Worm (Caenorhabditis elegans) whole organism, L1 larva: ENCODE measurements around the gene pals-26.

Experiments used
- C16A3.4 ChIP-seq: fragments of 150-350 bp; optimal IDR thresholded peaks from 2 replicates; lab custom pipeline; 2014; ENCODE audit warnings: missing biosample characterization, missing genetic modification characterization
- F16B12.6 ChIP-seq: fragments of 150-350 bp; optimal IDR thresholded peaks from 2 replicates; lab custom pipeline; 2014; ENCODE audit warnings: missing biosample characterization, missing genetic modification characterization
- aly-2 ChIP-seq: fragments of 150-350 bp; optimal IDR thresholded peaks from 2 replicates; lab custom pipeline; 2014; ENCODE audit warnings: missing biosample characterization, missing genetic modification characterization
- ceh-88 ChIP-seq: fragments of 200-800 bp; sonication (Bioruptor generic); IDR thresholded peaks from 2 replicates; pipeline ENCODE4 v1.3.6; 2022; ENCODE audit warnings: missing genetic modification characterization, missing compliant biosample characterization
- ceh-90 ChIP-seq: sonication (generic microtip); optimal IDR thresholded peaks from 2 replicates; lab custom pipeline; 2016; ENCODE audit warnings: missing genetic modification characterization, missing compliant biosample characterization
- dpl-1 ChIP-seq, 3 experiments: fragments of 150-350 bp in 2 of 3; sonication (generic microtip) in 1 of 3; optimal IDR thresholded peaks; 2 replicates each; lab custom pipeline; 2014 to 2017; ENCODE audit warnings: missing biosample characterization in 3 of 3, missing genetic modification characterization in 3 of 3, missing genetic modification reagents in 3 of 3
- dsc-1 ChIP-seq: sonication (generic microtip); optimal IDR thresholded peaks from 2 replicates; lab custom pipeline; 2016; ENCODE audit warnings: mild to moderate bottlenecking, missing genetic modification characterization, missing compliant biosample characterization
- efl-1 ChIP-seq, 4 experiments: fragments of 150-350 bp; optimal IDR thresholded peaks in 3 of 4; peaks in 1 of 4; 1 replicate in 1 of 4; 2 replicates in 3 of 4; lab custom pipeline; 2014; ENCODE audit warnings: missing biosample characterization in 2 of 4, missing genetic modification characterization in 2 of 4, missing genetic modification reagents in 2 of 4
- elt-2 ChIP-seq: sonication (generic microtip); optimal IDR thresholded peaks from 2 replicates; lab custom pipeline; 2016; ENCODE audit warnings: missing genetic modification characterization, mild to moderate bottlenecking, inconsistent platforms, missing compliant biosample characterization, missing genetic modification reagents
- elt-3 ChIP-seq, 6 experiments: fragments of 150-350 bp in 1 of 6; sonication (generic microtip); optimal IDR thresholded peaks; 2 replicates each; lab custom pipeline; 2017 to 2018; ENCODE audit warnings: missing biosample characterization in 6 of 6, missing genetic modification characterization in 6 of 6, inconsistent platforms in 1 of 6
- fkh-10 ChIP-seq: sonication (generic microtip); optimal IDR thresholded peaks from 2 replicates; lab custom pipeline; 2017; ENCODE audit warnings: missing biosample characterization, missing genetic modification reagents, missing genetic modification characterization
- fkh-8 ChIP-seq: sonication (generic microtip); optimal IDR thresholded peaks from 2 replicates; lab custom pipeline; 2016; ENCODE audit warnings: mild to moderate bottlenecking, missing genetic modification characterization, missing compliant biosample characterization
- fos-1 ChIP-seq: fragments of 150-350 bp; optimal IDR thresholded peaks from 2 replicates; lab custom pipeline; 2014; ENCODE audit warnings: missing biosample characterization, missing genetic modification characterization
- grh-1 ChIP-seq: fragments of 200-800 bp; sonication (Bioruptor generic); IDR thresholded peaks from 2 replicates; pipeline ENCODE4 v1.3.6; 2022; ENCODE audit warnings: missing genetic modification reagents, missing genetic modification characterization, missing compliant biosample characterization
- hlh-4 ChIP-seq: sonication (generic microtip); optimal IDR thresholded peaks from 2 replicates; lab custom pipeline; 2016; ENCODE audit warnings: mild to moderate bottlenecking, missing genetic modification characterization, missing compliant biosample characterization
- irx-1 ChIP-seq: sonication (generic microtip); optimal IDR thresholded peaks from 2 replicates; lab custom pipeline; 2016; ENCODE audit warnings: missing genetic modification characterization, missing compliant biosample characterization
- isw-1 ChIP-seq: fragments of 200-800 bp; sonication (Bioruptor generic); IDR thresholded peaks from 2 replicates; pipeline ENCODE4 v1.3.6; 2022; ENCODE audit warnings: missing genetic modification characterization, missing compliant biosample characterization
- lin-13 ChIP-seq: fragments of 150-350 bp; optimal IDR thresholded peaks from 2 replicates; lab custom pipeline; 2014; ENCODE audit warnings: missing biosample characterization, missing genetic modification reagents, missing genetic modification characterization
- lin-14 ChIP-seq: fragments of 200-800 bp; sonication (Bioruptor generic); optimal IDR thresholded peaks from 2 replicates; lab custom pipeline; 2018; ENCODE audit warnings: mild to moderate bottlenecking, missing genetic modification characterization, moderate library complexity, missing compliant biosample characterization
- lin-35 ChIP-seq, 2 experiments: fragments of 150-350 bp; optimal IDR thresholded peaks; 2 replicates each; lab custom pipeline; 2014; ENCODE audit warnings: missing biosample characterization in 2 of 2, missing genetic modification characterization in 2 of 2, missing genetic modification reagents in 2 of 2
- lir-3 ChIP-seq: sonication (generic microtip); optimal IDR thresholded peaks from 2 replicates; lab custom pipeline; 2016; ENCODE audit warnings: mild to moderate bottlenecking, missing genetic modification characterization, moderate library complexity, missing compliant biosample characterization; ENCODE audit not compliant: poor library complexity
- lsy-2 ChIP-seq, 2 experiments: fragments of 150-350 bp; optimal IDR thresholded peaks; 2 replicates each; lab custom pipeline; 2014; ENCODE audit warnings: missing biosample characterization in 2 of 2, missing genetic modification characterization in 2 of 2
- mep-1 ChIP-seq: fragments of 150-350 bp; optimal IDR thresholded peaks from 2 replicates; lab custom pipeline; 2014; ENCODE audit warnings: missing biosample characterization, missing genetic modification characterization
- nhr-19 ChIP-seq: fragments of 200-800 bp; sonication (Bioruptor generic); conservative IDR thresholded peaks from 2 replicates; pipeline ENCODE4 v1.3.6; 2022; ENCODE audit warnings: missing genetic modification characterization, missing compliant biosample characterization
- nhr-20 ChIP-seq: sonication (generic microtip); optimal IDR thresholded peaks from 2 replicates; lab custom pipeline; 2016; ENCODE audit warnings: mild to moderate bottlenecking, missing genetic modification characterization, missing compliant biosample characterization
- nhr-47 ChIP-seq: sonication (generic microtip); optimal IDR thresholded peaks from 2 replicates; lab custom pipeline; 2016; ENCODE audit warnings: mild to moderate bottlenecking, missing genetic modification characterization, moderate library complexity, missing compliant biosample characterization
- nhr-71 ChIP-seq: sonication (generic microtip); optimal IDR thresholded peaks from 2 replicates; lab custom pipeline; 2016; ENCODE audit warnings: mild to moderate bottlenecking, missing genetic modification characterization, moderate library complexity, missing compliant biosample characterization
- nhr-85 ChIP-seq: sonication (generic microtip); peaks from one replicate; lab custom pipeline; 2016; ENCODE audit warnings: missing genetic modification characterization, inconsistent platforms, missing compliant biosample characterization
- nhr-90 ChIP-seq: sonication (generic microtip); optimal IDR thresholded peaks from 2 replicates; lab custom pipeline; 2016; ENCODE audit warnings: mild to moderate bottlenecking, missing genetic modification characterization, missing compliant biosample characterization; ENCODE audit not compliant: poor library complexity
- rnt-1 ChIP-seq: sonication (generic microtip); optimal IDR thresholded peaks from 2 replicates; lab custom pipeline; 2016; ENCODE audit warnings: mild to moderate bottlenecking, missing genetic modification characterization, moderate library complexity, missing compliant biosample characterization
- skn-1 ChIP-seq: fragments of 150-350 bp; optimal IDR thresholded peaks from 2 replicates; lab custom pipeline; 2014; ENCODE audit warnings: missing biosample characterization, missing genetic modification characterization
- snpc-4 ChIP-seq: fragments of 150-350 bp; optimal IDR thresholded peaks from 2 replicates; lab custom pipeline; 2014; ENCODE audit warnings: missing biosample characterization, missing genetic modification characterization
- snu-23 ChIP-seq: sonication (generic microtip); optimal IDR thresholded peaks from 2 replicates; lab custom pipeline; 2016; ENCODE audit warnings: missing genetic modification characterization, missing compliant biosample characterization
- sox-4 ChIP-seq: sonication (generic microtip); optimal IDR thresholded peaks from 2 replicates; lab custom pipeline; 2016; ENCODE audit warnings: missing genetic modification characterization, missing compliant biosample characterization
- swsn-7 ChIP-seq: sonication (generic microtip); optimal IDR thresholded peaks from 2 replicates; lab custom pipeline; 2016; ENCODE audit warnings: missing genetic modification characterization, missing compliant biosample characterization
- tbx-2 ChIP-seq: sonication (generic microtip); optimal IDR thresholded peaks from 2 replicates; lab custom pipeline; 2016; ENCODE audit warnings: missing genetic modification characterization, missing compliant biosample characterization
- unc-86 ChIP-seq: sonication (generic microtip); optimal IDR thresholded peaks from 2 replicates; lab custom pipeline; 2016; ENCODE audit warnings: missing genetic modification characterization, missing compliant biosample characterization
- xbp-1 ChIP-seq: sonication (generic microtip); optimal IDR thresholded peaks from 2 replicates; lab custom pipeline; 2016; ENCODE audit warnings: missing genetic modification characterization, missing compliant biosample characterization
- zip-4 ChIP-seq: fragments of 200-800 bp; sonication (Bioruptor generic); optimal IDR thresholded peaks from 2 replicates; lab custom pipeline; 2018; ENCODE audit warnings: mild to moderate bottlenecking, missing genetic modification characterization, moderate library complexity, missing compliant biosample characterization
- ztf-4 ChIP-seq: fragments of 150-350 bp; optimal IDR thresholded peaks from 2 replicates; lab custom pipeline; 2014; ENCODE audit warnings: missing biosample characterization, missing genetic modification characterization

pals-26 gene

ce11 chrIII:4414041-4414440 is 39.1 kb downstream of the pals-26 start:
- peak; percentile 50 for TF ChIP-seq mep-1 (tag; lab: Kevin White, UChicago)
- peak; percentile 5 for TF ChIP-seq aly-2 (tag; lab: Kevin White, UChicago)
- TF ChIP-seq lin-13, result peak; percentile 9
- peak; percentile 10 for TF ChIP-seq lir-3 (tag; lab: Kevin White, UChicago)
- peak; percentile 86 for TF ChIP-seq nhr-19 (GFP tag; lab: Robert Waterston, UW)
- 0 out of 2 replicates have a peak, but pooled peaks have one; percentile 37 for TF ChIP-seq ceh-88 (GFP tag; lab: Robert Waterston, UW)
- TF ChIP-seq grh-1 (GFP tag; lab: Robert Waterston, UW), result peak; percentile 47; the same call in 1 of the 2 replicates
- TF ChIP-seq ztf-4, result peak; percentile 34
- TF ChIP-seq lin-14 (GFP tag; lab: Kevin White, UChicago), result peak; percentile 67
- TF ChIP-seq nhr-20 (tag; lab: Kevin White, UChicago), result peak; percentile 52
- peak; percentile 98 for TF ChIP-seq snpc-4 (tag; lab: Kevin White, UChicago)
- TF ChIP-seq rnt-1 (tag; lab: Kevin White, UChicago), result peak; percentile 23
- peak; percentile 17 for TF ChIP-seq elt-2 (tag; lab: Kevin White, UChicago)
- peak; percentile 47 for TF ChIP-seq C16A3.4 (tag; lab: Kevin White, UChicago)
- TF ChIP-seq isw-1 (GFP tag; lab: Robert Waterston, UW), result peak; percentile 41
- peak; percentile 4 for TF ChIP-seq ceh-90 (tag; lab: Kevin White, UChicago)
- peak; percentile 65 for TF ChIP-seq swsn-7 (tag; lab: Kevin White, UChicago)
- TF ChIP-seq F16B12.6 (tag; lab: Kevin White, UChicago), result peak; percentile 18
- TF ChIP-seq nhr-90 (tag; lab: Kevin White, UChicago), result peak; percentile 66
- peak; percentile 33 for TF ChIP-seq tbx-2
- TF ChIP-seq zip-4 (GFP tag; lab: Kevin White, UChicago), result peak; percentile 53
- peak; percentile 82 for TF ChIP-seq nhr-47 (tag; lab: Kevin White, UChicago)
- peak; percentile 37 to 54 for TF ChIP-seq efl-1 (optimal IDR thresholded peaks at IDR 0.05; lab: Kevin White, UChicago)
- TF ChIP-seq efl-1 (GFP tag; optimal IDR thresholded peaks at IDR 0.05 in 1 of 2; lab: Kevin White, UChicago), result peak; percentile 37 to 91
- peak; percentile 9 to 41 (median 39) for TF ChIP-seq dpl-1 (GFP tag; optimal IDR thresholded peaks at IDR 0.05; lab: Kevin White, UChicago)
- peak; percentile 33 for TF ChIP-seq irx-1 (tag; lab: Kevin White, UChicago)
- TF ChIP-seq dsc-1 (tag; lab: Kevin White, UChicago), result peak; percentile 65
- peak; percentile 55 for TF ChIP-seq fkh-8 (tag; lab: Kevin White, UChicago)
- TF ChIP-seq unc-86 (tag; lab: Kevin White, UChicago), result peak; percentile 16
- TF ChIP-seq lsy-2 (tag; optimal IDR thresholded peaks at IDR 0.05; lab: Kevin White, UChicago), result peak; percentile 40 to 51
- peak; percentile 33 for TF ChIP-seq skn-1 (tag; lab: Kevin White, UChicago)
- TF ChIP-seq elt-3 (tag; optimal IDR thresholded peaks at IDR 0.05; lab: Kevin White, UChicago), result peak in 1 of 6 experiments; percentile 16
- peak; percentile 81 for TF ChIP-seq nhr-85 (tag; lab: Kevin White, UChicago)
- TF ChIP-seq snu-23 (GFP tag; lab: Kevin White, UChicago), result peak; percentile 55
- TF ChIP-seq nhr-71, result peak; percentile 73
- peak; percentile 3 to 46 for TF ChIP-seq lin-35 (GFP tag; optimal IDR thresholded peaks at IDR 0.05; lab: Kevin White, UChicago)
- TF ChIP-seq xbp-1 (tag; lab: Kevin White, UChicago), result peak; percentile 51
- TF ChIP-seq sox-4 (tag; lab: Kevin White, UChicago), result peak; percentile 13
- peak; percentile 11 for TF ChIP-seq fos-1 (tag; lab: Kevin White, UChicago)

ce11 chrIII:4415135-4415534 is 40.2 kb downstream of the pals-26 start, which contains the start of gene R07E5.11:
TSS of gene R07E5.11 (minus strand) at chrIII:4415235.
- TF ChIP-seq fkh-10 (GFP tag; lab: Kevin White, UChicago) (no peak), hlh-4 (tag; lab: Kevin White, UChicago) (no peak), xbp-1 (tag; lab: Kevin White, UChicago) (no peak), efl-1 (optimal IDR thresholded peaks at IDR 0.05; lab: Kevin White, UChicago) (no peak), efl-1 (GFP tag; optimal IDR thresholded peaks at IDR 0.05 in 1 of 2; lab: Kevin White, UChicago) (no peak), unc-86 (tag; lab: Kevin White, UChicago) (no peak), elt-2 (tag; lab: Kevin White, UChicago) (no peak), tbx-2 (no peak)
